Worm (Caenorhabditis elegans) whole organism, L4 larva: Measurements from ENCODE around the gene lpin-1.

Experiments used
- ZK337.2 ChIP-seq: fragments of 200-800 bp; sonication (Bioruptor generic); IDR thresholded peaks from 2 replicates; pipeline ENCODE4 v1.3.6; 2022; ENCODE audit warnings: missing genetic modification reagents, missing genetic modification characterization, missing compliant biosample characterization
- ama-1 ChIP-seq: fragments of 150-350 bp; optimal IDR thresholded peaks from 2 replicates; lab custom pipeline; 2014; ENCODE audit warnings: inconsistent platforms, mixed read lengths
- ceh-20 ChIP-seq: fragments of 200-800 bp; sonication (Bioruptor generic); IDR thresholded peaks from 2 replicates; pipeline ENCODE4 v1.3.6; 2022; ENCODE audit warnings: missing genetic modification reagents, missing genetic modification characterization, missing compliant biosample characterization
- ceh-44 ChIP-seq: fragments of 200-800 bp; sonication (Bioruptor generic); IDR thresholded peaks from 2 replicates; pipeline ENCODE4 v1.3.6; 2022; ENCODE audit warnings: missing genetic modification reagents, missing genetic modification characterization, missing compliant biosample characterization
- nhr-237 ChIP-seq: sonication (generic microtip); optimal IDR thresholded peaks from 2 replicates; lab custom pipeline; 2017; ENCODE audit warnings: missing biosample characterization, missing genetic modification characterization
- nhr-76 ChIP-seq: fragments of 150-350 bp; optimal IDR thresholded peaks from 2 replicates; lab custom pipeline; 2014; ENCODE audit warnings: missing biosample characterization, missing genetic modification characterization
- nhr-77 ChIP-seq: fragments of 150-350 bp; optimal IDR thresholded peaks from 2 replicates; lab custom pipeline; 2014; ENCODE audit warnings: missing biosample characterization, missing genetic modification characterization
- pha-4 ChIP-seq, 2 experiments: fragments of 150-350 bp in 1 of 2; fragments of 200-800 bp in 1 of 2; sonication (Bioruptor generic) in 1 of 2; IDR thresholded peaks in 1 of 2; optimal IDR thresholded peaks in 1 of 2; 2 replicates each; pipeline versions ENCODE4 v1.3.6 to Lab custom; 2014 to 2022; ENCODE audit warnings: missing genetic modification characterization in 2 of 2, missing genetic modification reagents in 2 of 2, missing biosample characterization in 1 of 2, missing compliant biosample characterization in 1 of 2
- unc-62 ChIP-seq, 3 experiments: fragments of 150-350 bp in 1 of 3; sonication (generic microtip); optimal IDR thresholded peaks in 2 of 3; peaks in 1 of 3; 1 replicate in 1 of 3; 2 replicates in 2 of 3; lab custom pipeline; 2014 to 2017; ENCODE audit warnings: missing biosample characterization in 3 of 3, missing genetic modification characterization in 3 of 3, missing genetic modification reagents in 3 of 3, missing genotype in 1 of 3
- zfp-3 ChIP-seq: fragments of 200-800 bp; sonication (Bioruptor generic); conservative IDR thresholded peaks from 2 replicates; pipeline ENCODE4 v1.3.6; 2022; ENCODE audit warnings: missing genetic modification reagents, missing genetic modification characterization, missing compliant biosample characterization

DNA sequence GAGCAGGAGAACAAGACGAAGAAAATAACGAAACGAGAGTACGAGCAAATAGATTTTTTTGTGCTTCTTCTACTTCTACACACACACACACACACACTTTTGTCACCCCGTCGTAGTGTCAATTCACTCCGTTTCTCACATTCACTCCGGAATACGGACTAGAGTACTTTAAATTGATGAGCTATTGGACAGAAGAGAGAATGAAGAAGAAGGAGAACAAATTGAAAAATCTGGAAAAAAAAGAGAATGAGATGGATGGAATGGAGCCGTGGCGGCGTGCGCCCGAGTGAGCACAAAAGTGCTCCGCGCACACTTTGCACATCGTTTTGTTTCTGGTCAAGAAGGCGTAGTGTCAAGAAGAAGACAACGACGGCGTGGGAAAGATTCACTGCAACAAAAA is 33.6 kb upstream of the lpin-1 start:
- no peak for TF ChIP-seq ceh-44 (GFP tag; lab: Robert Waterston, UW)
- no peak for TF ChIP-seq nhr-76 (tag; lab: Kevin White, UChicago)
- no peak for TF ChIP-seq pha-4 (GFP tag; IDR thresholded peaks at IDR 0.05; lab: Robert Waterston, UW)
- no peak for TF ChIP-seq pha-4 (tag; optimal IDR thresholded peaks at IDR 0.05; lab: Kevin White, UChicago)
- TF ChIP-seq ZK337.2 (GFP tag; lab: Robert Waterston, UW), result no peak
- TF ChIP-seq unc-62 (GFP tag; optimal IDR thresholded peaks at IDR 0.05 in 1 of 2; lab: Kevin White, UChicago), result peak in 1 of 2 experiments; percentile 92
- no peak for TF ChIP-seq unc-62 (tag; optimal IDR thresholded peaks at IDR 0.05; lab: Kevin White, UChicago)
- no peak for TF ChIP-seq zfp-3
- no peak for TF ChIP-seq nhr-77 (tag; lab: Kevin White, UChicago)
- TF ChIP-seq ceh-20 (GFP tag; lab: Robert Waterston, UW), result no peak
- no peak for TF ChIP-seq ama-1
- no peak for TF ChIP-seq nhr-237 (tag; lab: Kevin White, UChicago)
